Fruit fly (Drosophila melanogaster) whole organism, embryonic: ENCODE results near the gene CG6733.
A peak's percentile ranks its signal among the peaks of the same experiment; 100 is the strongest.

Experiments used
- CG11456 ChIP-seq: fragments of 200-800 bp; sonication (Bioruptor generic); IDR thresholded peaks from 3 replicates; pipeline ENCODE4 v1.3.6; 2022; ENCODE audit warnings: missing biosample characterization, missing genetic modification characterization
- CG1233 ChIP-seq: fragments of 200-800 bp; sonication (Bioruptor generic); optimal IDR thresholded peaks from 4 replicates; lab custom pipeline; 2018; ENCODE audit warnings: missing biosample characterization, mild to moderate bottlenecking, missing genetic modification characterization
- CG13287 ChIP-seq: fragments of 200-800 bp; sonication (Bioruptor generic); IDR thresholded peaks from 2 replicates; pipeline ENCODE4 v1.3.6; 2022; ENCODE audit warnings: missing biosample characterization, missing genetic modification characterization; ENCODE audit not compliant: partially characterized antibody
- CG13424 ChIP-seq: fragments of 200-800 bp; sonication (Bioruptor generic); optimal IDR thresholded peaks from 2 replicates; lab custom pipeline; 2019; ENCODE audit warnings: missing biosample characterization, mild to moderate bottlenecking, missing genetic modification characterization, moderate library complexity
- CG15073 ChIP-seq: fragments of 200-800 bp; sonication (Bioruptor generic); optimal IDR thresholded peaks from 2 replicates; lab custom pipeline; 2016; ENCODE audit warnings: missing biosample characterization, missing genetic modification characterization
- CG17385 ChIP-seq: fragments of 200-800 bp; sonication (Bioruptor generic); optimal IDR thresholded peaks from 3 replicates; lab custom pipeline; 2018; ENCODE audit warnings: missing biosample characterization, mild to moderate bottlenecking, missing genetic modification characterization
- CG17829 ChIP-seq: fragments of 200-800 bp; optimal IDR thresholded peaks from 2 replicates; lab custom pipeline; 2019; ENCODE audit warnings: missing biosample characterization, mild to moderate bottlenecking, missing genetic modification characterization, moderate library complexity
- CG2712 ChIP-seq: fragments of 200-800 bp; optimal IDR thresholded peaks from 3 replicates; lab custom pipeline; 2019; ENCODE audit warnings: missing biosample characterization, mild to moderate bottlenecking, missing genetic modification characterization, moderate library complexity
- CG34224 ChIP-seq: fragments of 200-800 bp; sonication (Bioruptor generic); IDR thresholded peaks from 3 replicates; pipeline ENCODE4 v1.3.6; 2022; ENCODE audit warnings: missing biosample characterization, missing genetic modification characterization; ENCODE audit not compliant: partially characterized antibody
- CG6175 ChIP-seq: fragments of 200-800 bp; sonication (Bioruptor generic); IDR thresholded peaks from 3 replicates; pipeline ENCODE4 v1.3.6; 2022; ENCODE audit warnings: missing biosample characterization, missing genetic modification characterization
- CG9609 ChIP-seq: fragments of 200-800 bp; sonication (Bioruptor generic); optimal IDR thresholded peaks from 3 replicates; lab custom pipeline; 2016; ENCODE audit warnings: missing biosample characterization, missing genetic modification characterization
- CG9797 ChIP-seq: fragments of 200-800 bp; sonication (Bioruptor generic); optimal IDR thresholded peaks from 3 replicates; lab custom pipeline; 2018; ENCODE audit warnings: missing biosample characterization, mild to moderate bottlenecking, missing genetic modification characterization
- D ChIP-seq, 2 experiments: fragments of 200-800 bp in 1 of 2; fragments of >200 bp in 1 of 2; sonication (Bioruptor generic) in 1 of 2; optimal IDR thresholded peaks; 2 replicates in 1 of 2; 3 replicates in 1 of 2; lab custom pipeline; 2017; ENCODE audit warnings: mild to moderate bottlenecking in 1 of 2, missing biosample characterization in 1 of 2, missing genetic modification characterization in 1 of 2, missing genetic modification reagents in 1 of 2
- Dbx ChIP-seq: fragments of 200-800 bp; sonication (Bioruptor generic); IDR thresholded peaks from 3 replicates; pipeline ENCODE4 v1.3.6; 2022; ENCODE audit warnings: missing biosample characterization, missing genetic modification characterization
- Dip3 ChIP-seq: fragments of 200-800 bp; sonication (Bioruptor generic); optimal IDR thresholded peaks from 3 replicates; lab custom pipeline; 2016; ENCODE audit warnings: missing biosample characterization, missing genetic modification characterization
- Dp ChIP-seq: fragments of 200-800 bp; sonication (Bioruptor generic); optimal IDR thresholded peaks from 2 replicates; lab custom pipeline; 2018; ENCODE audit warnings: missing biosample characterization, mild to moderate bottlenecking, missing genetic modification characterization, moderate library complexity
- Dref ChIP-seq: fragments of 200-800 bp; sonication (Bioruptor generic); IDR thresholded peaks from 2 replicates; pipeline ENCODE4 v1.3.6; 2022; ENCODE audit warnings: missing biosample characterization, missing genetic modification characterization
- Elba2 ChIP-seq: fragments of 200-800 bp; sonication (Bioruptor generic); optimal IDR thresholded peaks from 3 replicates; lab custom pipeline; 2016; ENCODE audit warnings: missing biosample characterization, missing genetic modification characterization
- HLH3B ChIP-seq: fragments of 200-800 bp; sonication (Bioruptor generic); IDR thresholded peaks from 2 replicates; pipeline ENCODE4 v1.3.6; 2022; ENCODE audit warnings: missing biosample characterization, missing genetic modification characterization
- HLH4C ChIP-seq: fragments of 200-800 bp; sonication (Bioruptor generic); IDR thresholded peaks from 3 replicates; pipeline ENCODE4 v1.3.6; 2022; ENCODE audit warnings: missing biosample characterization, missing genetic modification characterization; ENCODE audit not compliant: partially characterized antibody
- HmgD ChIP-seq: fragments of 200-800 bp; sonication (Bioruptor generic); optimal IDR thresholded peaks from 3 replicates; lab custom pipeline; 2016; ENCODE audit warnings: missing biosample characterization, missing genetic modification characterization
- Hmr ChIP-seq: fragments of 200-800 bp; sonication (Bioruptor generic); optimal IDR thresholded peaks from 3 replicates; lab custom pipeline; 2017; ENCODE audit warnings: mild to moderate bottlenecking, missing biosample characterization, missing genetic modification reagents, missing genetic modification characterization
- Hr3 ChIP-seq: fragments of 200-800 bp; sonication (Bioruptor generic); optimal IDR thresholded peaks from 3 replicates; lab custom pipeline; 2016; ENCODE audit warnings: missing biosample characterization, missing genetic modification characterization
- NFAT ChIP-seq: fragments of 200-800 bp; sonication (Bioruptor generic); IDR thresholded peaks from 2 replicates; pipeline ENCODE4 v1.3.6; 2022; ENCODE audit warnings: missing biosample characterization, missing genetic modification characterization
- NfI ChIP-seq: fragments of 200-800 bp; sonication (Bioruptor generic); optimal IDR thresholded peaks from 3 replicates; lab custom pipeline; 2018; ENCODE audit warnings: missing biosample characterization, mild to moderate bottlenecking, missing genetic modification characterization, moderate library complexity
- Scr ChIP-seq: fragments of 200-800 bp; sonication (Bioruptor generic); IDR thresholded peaks from 2 replicates; pipeline ENCODE4 v1.3.6; 2022; ENCODE audit warnings: missing biosample characterization, missing genetic modification characterization; ENCODE audit not compliant: partially characterized antibody
- Sox102F ChIP-seq: fragments of 200-800 bp; sonication (Bioruptor generic); optimal IDR thresholded peaks from 2 replicates; lab custom pipeline; 2018; ENCODE audit warnings: missing biosample characterization, mild to moderate bottlenecking, missing genetic modification characterization, moderate library complexity
- Sry-δ ChIP-seq: fragments of 200-800 bp; sonication (Bioruptor generic); optimal IDR thresholded peaks from 2 replicates; lab custom pipeline; 2016; ENCODE audit warnings: missing biosample characterization, missing genetic modification characterization
- chm ChIP-seq: fragments of 200-800 bp; sonication (Bioruptor generic); IDR thresholded peaks from 2 replicates; pipeline ENCODE4 v1.3.6; 2022; ENCODE audit warnings: missing biosample characterization, missing genetic modification characterization
- crp ChIP-seq, 2 experiments: fragments of 200-800 bp; sonication (Bioruptor generic); optimal IDR thresholded peaks; 2 replicates in 1 of 2; 3 replicates in 1 of 2; lab custom pipeline; 2017; ENCODE audit warnings: missing biosample characterization in 2 of 2, missing genetic modification characterization in 2 of 2, mild to moderate bottlenecking in 1 of 2, moderate library complexity in 1 of 2
- dmrt99B ChIP-seq: fragments of 200-800 bp; sonication (Bioruptor generic); optimal IDR thresholded peaks from 2 replicates; lab custom pipeline; 2018; ENCODE audit warnings: missing biosample characterization, mild to moderate bottlenecking, missing genetic modification characterization, moderate library complexity
- hb ChIP-seq: fragments of 200-800 bp; sonication (Bioruptor generic); IDR thresholded peaks from 3 replicates; pipeline ENCODE4 v1.3.6; 2022; ENCODE audit warnings: missing biosample characterization, missing genetic modification characterization; ENCODE audit not compliant: partially characterized antibody
- hbn ChIP-seq: fragments of 200-800 bp; sonication (Bioruptor generic); IDR thresholded peaks from 2 replicates; pipeline ENCODE4 v1.3.6; 2022; ENCODE audit warnings: missing biosample characterization, missing genetic modification characterization; ENCODE audit not compliant: partially characterized antibody
- inv ChIP-seq: fragments of 200-800 bp; sonication (Bioruptor generic); IDR thresholded peaks from 2 replicates; pipeline ENCODE4 v1.3.6; 2022; ENCODE audit warnings: missing biosample characterization, missing genetic modification characterization; ENCODE audit not compliant: partially characterized antibody
- kay ChIP-seq: fragments of 200-800 bp; sonication (Bioruptor generic); optimal IDR thresholded peaks from 2 replicates; lab custom pipeline; 2016; ENCODE audit warnings: missing biosample characterization, missing genetic modification characterization
- klu ChIP-seq: fragments of 200-800 bp; sonication (Bioruptor generic); IDR thresholded peaks from 2 replicates; pipeline ENCODE4 v1.3.6; 2022; ENCODE audit warnings: missing biosample characterization, missing genetic modification characterization
- lbe ChIP-seq: fragments of 200-800 bp; sonication (Bioruptor generic); optimal IDR thresholded peaks from 2 replicates; lab custom pipeline; 2016; ENCODE audit warnings: missing biosample characterization, mild to moderate bottlenecking, missing genetic modification characterization
- nerfin-2 ChIP-seq: fragments of 200-800 bp; sonication (Bioruptor generic); IDR thresholded peaks from 2 replicates; pipeline ENCODE4 v1.3.6; 2022; ENCODE audit warnings: missing biosample characterization, missing genetic modification characterization; ENCODE audit not compliant: partially characterized antibody
- pan ChIP-seq, 4 experiments: fragments of >200 bp in 3 of 4; fragments of 200-800 bp in 1 of 4; sonication (Bioruptor generic) in 1 of 4; optimal IDR thresholded peaks in 3 of 4; IDR thresholded peaks in 1 of 4; 2 replicates each; pipeline versions ENCODE4 v1.3.6 to Lab custom; 2017 to 2022; ENCODE audit warnings: missing biosample characterization in 2 of 4, missing genetic modification characterization in 2 of 4, mixed read lengths in 1 of 4
- row ChIP-seq: fragments of 200-800 bp; sonication (Bioruptor generic); IDR thresholded peaks from 3 replicates; pipeline ENCODE4 v1.3.6; 2022; ENCODE audit warnings: missing biosample characterization, missing genetic modification characterization
- slbo ChIP-seq: fragments of 200-800 bp; sonication (Bioruptor generic); IDR thresholded peaks from 2 replicates; pipeline ENCODE4 v1.3.6; 2022; ENCODE audit warnings: missing biosample characterization, missing genetic modification characterization
- sna ChIP-seq: fragments of 200-800 bp; sonication (Bioruptor generic); IDR thresholded peaks from 2 replicates; pipeline ENCODE4 v1.3.6; 2022; ENCODE audit warnings: missing biosample characterization, missing genetic modification characterization; ENCODE audit not compliant: partially characterized antibody
- sr ChIP-seq: fragments of 200-800 bp; sonication (Bioruptor generic); IDR thresholded peaks from 3 replicates; pipeline ENCODE4 v1.3.6; 2022; ENCODE audit warnings: missing biosample characterization, missing genetic modification characterization
- stwl ChIP-seq: fragments of 200-800 bp; sonication (Bioruptor generic); optimal IDR thresholded peaks from 3 replicates; lab custom pipeline; 2018; ENCODE audit warnings: missing biosample characterization, mild to moderate bottlenecking, missing genetic modification characterization, moderate library complexity
- sug ChIP-seq: fragments of 200-800 bp; optimal IDR thresholded peaks from 2 replicates; lab custom pipeline; 2019; ENCODE audit warnings: missing biosample characterization, mild to moderate bottlenecking, missing genetic modification characterization, moderate library complexity
- tgo ChIP-seq: fragments of 200-800 bp; sonication (Bioruptor generic); IDR thresholded peaks from 3 replicates; pipeline ENCODE4 v1.3.6; 2022; ENCODE audit warnings: missing biosample characterization, missing genetic modification characterization
- tin ChIP-seq: fragments of 200-800 bp; sonication (Bioruptor generic); optimal IDR thresholded peaks from 3 replicates; lab custom pipeline; 2016; ENCODE audit warnings: missing biosample characterization, missing genetic modification characterization
- unpg ChIP-seq: fragments of 200-800 bp; sonication (Bioruptor generic); optimal IDR thresholded peaks from 3 replicates; lab custom pipeline; 2018; ENCODE audit warnings: missing biosample characterization, mild to moderate bottlenecking, missing genetic modification characterization, moderate library complexity
- zfh2 ChIP-seq: fragments of 200-800 bp; sonication (Bioruptor generic); optimal IDR thresholded peaks from 2 replicates; lab custom pipeline; 2016; ENCODE audit warnings: missing biosample characterization, missing genetic modification characterization

CG6733 gene

DNA sequence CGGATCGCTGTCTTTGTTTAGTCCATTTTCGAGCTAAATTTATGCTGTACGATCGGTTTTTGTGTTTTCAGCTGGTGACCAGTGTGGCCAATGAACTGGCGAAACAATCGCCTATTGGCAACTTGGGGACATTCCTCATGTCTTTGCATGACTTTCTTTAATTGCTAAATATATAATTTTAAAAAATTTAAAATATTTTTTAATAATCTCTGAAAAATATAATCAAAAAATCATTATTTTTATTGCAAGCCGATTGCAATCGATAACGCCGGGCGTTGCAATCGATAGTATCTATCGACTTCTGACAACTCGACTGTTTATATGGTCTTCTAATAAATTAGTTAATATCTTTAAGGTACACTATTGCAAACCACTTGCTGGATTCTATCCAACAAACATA lies 36.3 kb upstream of the CG6733 start, which contains the start of the genes sav and Ublcp1 (continued):
- peak; percentile 74 for TF ChIP-seq Elba2 (GFP tag; lab: Kevin White, UChicago)
- TF ChIP-seq CG17385 (GFP tag; lab: Kevin White, UChicago): no peak
- TF ChIP-seq Hmr (GFP tag; lab: Kevin White, UChicago): peak; percentile 6
- TF ChIP-seq zfh2: no peak
- TF ChIP-seq CG17829: peak; percentile 53
- peak; percentile 13 for TF ChIP-seq sug (tag; lab: Kevin White, UChicago)
- TF ChIP-seq CG34224: peak; percentile 92
- TF ChIP-seq CG13287 (GFP tag; lab: Robert Waterston, UW): peak; percentile 97
- TF ChIP-seq tin (GFP tag; lab: Kevin White, UChicago): peak; percentile 44
- TF ChIP-seq chm (GFP tag; lab: Robert Waterston, UW): no peak
- TF ChIP-seq hbn (GFP tag; lab: Robert Waterston, UW): peak; percentile 88
- TF ChIP-seq Dbx (GFP tag; lab: Robert Waterston, UW): no peak
- peak; percentile 82 for TF ChIP-seq nerfin-2 (GFP tag; lab: Robert Waterston, UW)
- peak; percentile 61 for TF ChIP-seq CG2712 (tag; lab: Kevin White, UChicago)
- peak; percentile 84 for TF ChIP-seq inv (GFP tag; lab: Robert Waterston, UW)
- TF ChIP-seq HmgD (GFP tag; lab: Kevin White, UChicago): no peak
- peak; percentile 93 for TF ChIP-seq sna (GFP tag; lab: Robert Waterston, UW)
- TF ChIP-seq stwl (tag; lab: Kevin White, UChicago): peak; percentile 83
- TF ChIP-seq lbe (GFP tag; lab: Kevin White, UChicago): peak; percentile 61
- no peak for TF ChIP-seq pan (optimal IDR thresholded peaks at IDR 0.05; lab: Kevin White, UChicago)
- no peak for TF ChIP-seq pan (GFP tag; optimal IDR thresholded peaks at IDR 0.05 in 1 of 2, IDR thresholded peaks at IDR 0.05 in 1 of 2)
- TF ChIP-seq Dip3 (GFP tag; lab: Kevin White, UChicago): no peak
- peak; percentile 80 for TF ChIP-seq hb
- TF ChIP-seq CG11456: no peak
- TF ChIP-seq CG15073 (GFP tag; lab: Kevin White, UChicago): no peak
- TF ChIP-seq CG1233: no peak
- peak; percentile 11 for TF ChIP-seq NfI (GFP tag; lab: Kevin White, UChicago)
- peak; percentile 91 for TF ChIP-seq HLH4C (GFP tag; lab: Robert Waterston, UW)
- TF ChIP-seq Sry-δ (GFP tag; lab: Kevin White, UChicago): peak; percentile 50
- TF ChIP-seq Hr3 (GFP tag; lab: Kevin White, UChicago): peak; percentile 27
- TF ChIP-seq NFAT (GFP tag; lab: Robert Waterston, UW): no peak
- peak; percentile 71 for TF ChIP-seq CG9797 (GFP tag; lab: Kevin White, UChicago)
- TF ChIP-seq Scr (GFP tag; lab: Robert Waterston, UW): peak; percentile 93
- peak; percentile 11; the same call in 1 of the 2 replicates for TF ChIP-seq slbo (GFP tag; lab: Robert Waterston, UW)
- peak in 1 of 2 experiments; percentile 76 for TF ChIP-seq crp (GFP tag; optimal IDR thresholded peaks at IDR 0.05; lab: Kevin White, UChicago)
- no peak for TF ChIP-seq CG6175 (GFP tag; lab: Robert Waterston, UW)
- 0 out of 3 replicates have a peak, but pooled peaks have one; percentile 14 for TF ChIP-seq tgo (GFP tag; lab: Robert Waterston, UW)

DNA sequence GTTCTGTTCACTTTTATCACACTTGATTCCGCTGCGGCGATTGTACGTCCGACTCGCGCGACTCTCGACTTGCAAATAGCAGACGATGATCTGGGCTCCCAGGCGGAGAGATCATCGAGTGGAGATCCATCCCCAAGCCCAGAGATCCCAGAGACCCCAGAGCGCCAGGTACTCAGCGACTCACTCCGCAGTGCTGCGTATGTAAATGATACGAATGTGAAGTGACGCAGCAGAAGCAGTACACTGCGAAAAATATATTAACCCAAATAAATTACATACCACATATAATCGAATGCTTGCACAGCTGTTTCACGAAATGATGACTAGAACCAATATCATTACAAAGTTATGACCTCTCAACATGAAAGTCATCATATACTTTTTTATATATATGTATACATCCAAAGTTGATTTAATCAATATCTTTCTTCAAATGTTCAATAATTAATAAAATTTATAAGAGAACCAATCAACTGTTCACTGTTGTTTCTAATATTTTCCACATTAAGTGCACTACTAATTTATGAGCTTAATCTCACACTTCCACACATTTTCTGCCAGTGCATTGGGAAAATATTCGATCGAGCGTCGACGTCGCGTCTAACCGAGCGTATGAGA lies 30.2 kb upstream of the CG6733 start, which contains the start of gene CG17111:
Gene CG17111 (minus strand): TSS at position 51 of the 618 bp plus-strand sequence.
- TF ChIP-seq kay (no peak), sr (GFP tag; lab: Robert Waterston, UW) (no peak), HLH3B (GFP tag; lab: Robert Waterston, UW) (no peak), Dp (GFP tag; lab: Kevin White, UChicago) (no peak), Sox102F (GFP tag; lab: Kevin White, UChicago) (peak; percentile 55), CG9609 (GFP tag; lab: Kevin White, UChicago) (no peak), Dip3 (GFP tag; lab: Kevin White, UChicago) (no peak), row (GFP tag; lab: Robert Waterston, UW) (peak; percentile 48), D (optimal IDR thresholded peaks at IDR 0.05; lab: Kevin White, UChicago) (no peak), D (GFP tag; optimal IDR thresholded peaks at IDR 0.05; lab: Kevin White, UChicago) (peak; percentile 27), unpg (GFP tag; lab: Kevin White, UChicago) (no peak), dmrt99B (tag; lab: Kevin White, UChicago) (peak; percentile 65), Dref (GFP tag; lab: Robert Waterston, UW) (no peak), CG13424 (tag; lab: Kevin White, UChicago) (peak; percentile 54), klu (GFP tag; lab: Robert Waterston, UW) (no peak)
